Worm (Caenorhabditis elegans): Measurements from ENCODE around the gene zif-1.
"Not testable (repeated sequence)": the region's sequence is repeated elsewhere in the genome, so short reads cannot be mapped to it uniquely, and the experiment has no call there.

Gene zif-1

DNA sequence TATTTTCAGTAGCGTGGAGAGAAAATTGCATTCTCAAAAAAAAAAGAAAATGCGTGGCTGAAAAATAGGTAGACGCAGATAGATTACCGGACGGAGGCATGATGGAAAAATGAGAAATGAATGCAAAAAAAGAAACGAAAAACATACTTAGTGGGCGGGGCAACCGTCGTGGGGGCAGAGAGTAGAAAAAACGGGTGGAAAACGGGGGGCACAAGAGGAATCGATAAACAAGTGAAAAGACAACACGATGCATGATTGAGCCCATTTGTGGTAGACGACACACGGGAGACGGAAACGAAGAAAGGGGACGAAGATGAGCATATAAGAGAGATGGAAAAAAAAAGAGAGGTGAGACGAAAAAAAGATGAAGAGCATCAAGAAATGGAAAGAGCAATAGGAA is 14.0 kb upstream of the zif-1 start:
- TF ChIP-seq sma-9 (GFP tag; optimal IDR thresholded peaks at IDR 0.05), result no peak
- TF ChIP-seq sma-9 (tag; optimal IDR thresholded peaks at IDR 0.05), result no peak
- TF ChIP-seq unc-55 (GFP tag; optimal IDR thresholded peaks at IDR 0.05), result peak; percentile 40

DNA sequence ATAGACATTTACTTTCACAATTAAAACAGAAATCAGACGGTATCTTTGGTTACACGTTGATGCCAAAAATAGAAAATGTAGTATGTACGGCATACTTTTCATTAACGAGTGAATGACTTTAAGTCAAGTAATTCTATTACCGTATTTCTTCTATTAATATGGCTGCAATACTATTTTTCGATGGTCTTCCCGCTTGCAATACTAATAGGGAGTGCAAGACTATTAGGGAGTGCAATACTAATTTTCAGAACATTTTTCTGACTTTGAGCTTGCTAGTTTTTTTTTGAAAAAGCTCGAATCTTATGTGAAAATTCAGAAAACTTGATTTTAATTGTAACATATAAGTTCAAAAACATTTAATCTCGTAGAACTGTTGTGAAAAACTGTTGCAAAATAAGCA is 12.8 kb upstream of the zif-1 start, which contains the start of gene R08D7.7:
R08D7.7 (plus strand) TSS at position 301 of the 400 bp plus-strand sequence.
- TF ChIP-seq nhr-21, unc-39, nhr-10 (tag; optimal IDR thresholded peaks at IDR 0.05): not testable (repeated sequence)

DNA sequence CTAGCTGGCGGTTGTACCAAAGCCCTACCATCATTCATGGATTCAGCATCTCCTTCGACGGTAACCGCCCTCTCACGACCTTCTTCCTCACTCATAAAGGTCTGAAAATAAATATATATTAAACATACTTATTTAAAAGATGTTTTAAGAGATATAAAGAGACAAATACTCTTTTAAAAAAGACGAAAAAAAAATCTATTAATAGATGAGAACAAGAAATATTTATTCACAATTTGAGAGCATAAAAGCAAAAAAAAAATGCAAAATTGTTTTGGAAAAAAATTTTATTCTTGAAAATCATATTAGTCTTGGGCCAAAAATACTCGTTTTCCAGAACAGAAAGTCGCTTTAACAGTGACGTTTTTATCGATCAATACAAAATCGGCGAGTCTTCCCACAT is 5.9 kb upstream of the zif-1 start, which contains the start of gene skat-1:
skat-1 (minus strand) TSS at position 101 of the 400 bp plus-strand sequence.
- TF ChIP-seq dmd-4 (tag; optimal IDR thresholded peaks at IDR 0.05), result no peak

DNA sequence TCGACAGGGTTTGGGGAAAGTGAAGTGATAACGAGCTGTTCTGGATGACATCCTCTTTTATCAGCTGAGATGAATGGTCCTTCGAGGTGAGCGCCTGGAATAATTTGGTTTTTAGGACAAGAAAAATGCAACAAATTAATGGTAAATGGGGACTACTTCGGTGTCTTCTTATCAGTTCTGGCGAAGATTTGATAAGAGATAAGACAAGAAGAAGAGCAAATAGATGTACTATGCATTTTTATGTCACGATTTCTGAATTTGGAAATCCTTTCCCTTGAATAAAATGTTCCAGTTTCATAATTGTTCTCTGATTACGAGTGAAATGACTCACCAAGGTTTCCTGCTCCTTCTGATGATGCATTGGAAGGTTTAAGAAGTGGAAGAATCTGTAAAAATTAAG is 4.8 kb upstream of the zif-1 start:
- no peak for TF ChIP-seq nhr-77 (tag; optimal IDR thresholded peaks at IDR 0.05)
- no peak for TF ChIP-seq elt-3 (tag; optimal IDR thresholded peaks at IDR 0.05)
- TF ChIP-seq sma-3 (GFP tag; optimal IDR thresholded peaks at IDR 0.05), result no peak
- no peak for TF ChIP-seq nhr-11 (tag; optimal IDR thresholded peaks at IDR 0.05)
- no peak for TF ChIP-seq Y55F3AM.14 (GFP tag; optimal IDR thresholded peaks at IDR 0.05)
- TF ChIP-seq ztf-4 (tag; optimal IDR thresholded peaks at IDR 0.05), result no peak
- no peak for TF ChIP-seq blmp-1 (tag; optimal IDR thresholded peaks at IDR 0.05; ENCODE audit: insufficient read depth)
- TF ChIP-seq fos-1 (tag; optimal IDR thresholded peaks at IDR 0.05), result peak; percentile 84

DNA sequence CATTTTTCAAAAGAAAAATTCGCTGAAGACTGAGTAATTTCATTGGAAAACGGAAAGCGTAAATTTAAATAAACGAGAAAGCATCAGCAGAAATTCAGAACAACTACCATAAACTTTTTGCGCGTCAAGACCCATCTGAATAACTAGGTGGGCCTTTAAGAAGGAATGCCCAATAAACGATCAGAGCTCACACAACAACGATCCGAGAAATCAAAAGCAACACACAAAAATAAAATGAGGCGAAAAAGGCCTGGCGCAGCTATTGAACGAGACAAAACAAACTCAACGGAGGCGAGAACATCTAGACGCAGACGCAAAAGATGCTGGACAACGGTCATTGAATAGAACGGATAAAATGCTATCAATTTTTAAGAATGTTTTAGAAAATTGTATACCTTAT is 3.7 kb upstream of the zif-1 start:
- TF ChIP-seq snpc-4 (tag; optimal IDR thresholded peaks at IDR 0.05) (no peak), egl-27 (tag; optimal IDR thresholded peaks at IDR 0.05) (no peak), ceh-16 (tag; optimal IDR thresholded peaks at IDR 0.05) (no peak), nhr-237 (tag; optimal IDR thresholded peaks at IDR 0.05) (no peak), nhr-129 (tag; optimal IDR thresholded peaks at IDR 0.05) (no peak), crh-2 (tag; optimal IDR thresholded peaks at IDR 0.05) (no peak), dmd-4 (tag; optimal IDR thresholded peaks at IDR 0.05) (no peak), sma-3 (GFP tag; optimal IDR thresholded peaks at IDR 0.05) (no peak), R02D3.7 (tag; optimal IDR thresholded peaks at IDR 0.05) (no peak), unc-55 (GFP tag; optimal IDR thresholded peaks at IDR 0.05) (no peak), elt-1 (tag; optimal IDR thresholded peaks at IDR 0.05) (no peak), ztf-4 (tag; optimal IDR thresholded peaks at IDR 0.05) (no peak)

DNA sequence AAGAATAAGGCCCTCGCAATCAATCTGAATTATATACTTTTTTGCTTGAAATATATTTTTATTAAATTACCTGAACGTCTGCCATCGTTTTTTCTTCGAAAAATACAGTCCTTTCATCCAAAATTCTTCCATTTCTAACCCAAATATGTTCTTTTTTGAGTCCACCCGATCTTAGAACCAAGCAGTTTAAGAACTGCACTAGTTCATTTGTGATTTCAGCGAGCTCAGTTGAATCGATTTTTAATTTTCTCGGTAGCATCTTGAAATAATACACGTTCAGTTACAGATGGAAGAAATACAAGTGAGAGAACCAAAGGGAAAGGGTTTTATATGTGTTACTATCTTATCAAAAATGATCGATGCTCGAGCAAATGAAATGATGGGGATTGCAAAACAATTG is 3.1 kb upstream of the zif-1 start, which contains the start of gene F59B2.3:
F59B2.3 (minus strand) TSS at position 259 of the 400 bp plus-strand sequence.
- no peak for TF ChIP-seq aly-2 (tag; optimal IDR thresholded peaks at IDR 0.05)
- no peak for TF ChIP-seq ztf-1 (GFP tag; conservative IDR thresholded peaks at IDR 0.05)
- no peak for TF ChIP-seq alr-1 (tag; optimal IDR thresholded peaks at IDR 0.05)
- no peak for TF ChIP-seq crh-2 (tag; optimal IDR thresholded peaks at IDR 0.05)
- no peak for TF ChIP-seq ceh-16 (tag; optimal IDR thresholded peaks at IDR 0.05)
- TF ChIP-seq lin-11 (tag; optimal IDR thresholded peaks at IDR 0.05), result no peak
- no peak for TF ChIP-seq ama-1 (optimal IDR thresholded peaks at IDR 0.05)
- no peak for TF ChIP-seq unc-55 (GFP tag; optimal IDR thresholded peaks at IDR 0.05)
- TF ChIP-seq nhr-237 (tag; optimal IDR thresholded peaks at IDR 0.05), result no peak
- no peak for TF ChIP-seq egl-27 (tag; optimal IDR thresholded peaks at IDR 0.05)
- no peak for TF ChIP-seq nhr-23 (tag; optimal IDR thresholded peaks at IDR 0.05)
- no peak for TF ChIP-seq blmp-1 (tag; optimal IDR thresholded peaks at IDR 0.05; ENCODE audit: insufficient read depth)
- TF ChIP-seq nhr-25 (tag; optimal IDR thresholded peaks at IDR 0.05), result no peak
- TF ChIP-seq mdl-1 (tag; optimal IDR thresholded peaks at IDR 0.05), result no peak
- TF ChIP-seq gmeb-1 (tag; optimal IDR thresholded peaks at IDR 0.05), result no peak
- TF ChIP-seq nhr-6 (tag; optimal IDR thresholded peaks at IDR 0.05), result no peak
- TF ChIP-seq Y55F3AM.14 (GFP tag; optimal IDR thresholded peaks at IDR 0.05), result no peak
- no peak for TF ChIP-seq dmd-4 (tag; optimal IDR thresholded peaks at IDR 0.05)
- TF ChIP-seq snpc-4 (tag; optimal IDR thresholded peaks at IDR 0.05), result no peak

Data from whole organism, L2 larva.